Worm (Caenorhabditis elegans) whole organism, L4 larva: Measurements from ENCODE around the gene C06C6.7.

ENCODE experiments used
- F26F4.8 ChIP-seq: fragments of 200-800 bp; sonication (Bioruptor generic); conservative IDR thresholded peaks from 2 replicates; pipeline ENCODE4 v1.3.6; 2022; ENCODE audit warnings: missing genetic modification characterization, missing compliant biosample characterization
- Y105C5A.15 ChIP-seq: fragments of 200-800 bp; sonication (Bioruptor generic); IDR thresholded peaks from 2 replicates; pipeline ENCODE4 v1.3.6; 2022; ENCODE audit warnings: missing genetic modification characterization, missing compliant biosample characterization
- aha-1 ChIP-seq: fragments of 150-350 bp; peaks from one replicate; lab custom pipeline; 2014; ENCODE audit warnings: missing biosample characterization, missing genetic modification characterization
- aly-2 ChIP-seq: sonication (generic microtip); optimal IDR thresholded peaks from 2 replicates; lab custom pipeline; 2018; ENCODE audit warnings: missing biosample characterization, missing genetic modification characterization
- ceh-20 ChIP-seq: fragments of 200-800 bp; sonication (Bioruptor generic); IDR thresholded peaks from 2 replicates; pipeline ENCODE4 v1.3.6; 2022; ENCODE audit warnings: missing genetic modification reagents, missing genetic modification characterization, missing compliant biosample characterization
- ceh-28 ChIP-seq: fragments of 150-350 bp; optimal IDR thresholded peaks from 2 replicates; lab custom pipeline; 2014; ENCODE audit warnings: missing biosample characterization, missing genetic modification reagents, missing genetic modification characterization
- ces-1 ChIP-seq: fragments of 150-350 bp; sonication (generic microtip); optimal IDR thresholded peaks from 4 replicates; lab custom pipeline; 2014; ENCODE audit warnings: missing biosample characterization, missing genetic modification reagents, missing genetic modification characterization
- daf-16 ChIP-seq, 3 experiments: sonication (generic microtip); optimal IDR thresholded peaks; 2 replicates each; lab custom pipeline; 2016 to 2017; ENCODE audit warnings: missing genetic modification characterization in 3 of 3, missing genetic modification reagents in 3 of 3, mild to moderate bottlenecking in 2 of 3, missing compliant biosample characterization in 2 of 3, missing biosample characterization in 1 of 3, moderate library complexity in 1 of 3
- daf-8 ChIP-seq: fragments of 200-800 bp; sonication (Bioruptor generic); IDR thresholded peaks from 2 replicates; pipeline ENCODE4 v1.3.6; 2022; ENCODE audit warnings: missing genetic modification characterization, missing compliant biosample characterization
- dmd-6 ChIP-seq: fragments of 200-800 bp; sonication (Bioruptor generic); IDR thresholded peaks from 2 replicates; pipeline ENCODE4 v1.3.6; 2022; ENCODE audit warnings: missing genetic modification reagents, missing genetic modification characterization, missing compliant biosample characterization
- dmd-8 ChIP-seq: fragments of 200-800 bp; sonication (Bioruptor generic); IDR thresholded peaks from 2 replicates; pipeline ENCODE4 v1.3.6; 2022; ENCODE audit warnings: missing genetic modification characterization, missing compliant biosample characterization
- dmd-9 ChIP-seq: fragments of 200-800 bp; sonication (Bioruptor generic); IDR thresholded peaks from 2 replicates; pipeline ENCODE4 v1.3.6; 2022; ENCODE audit warnings: missing genetic modification reagents, missing genetic modification characterization, missing compliant biosample characterization
- dve-1 ChIP-seq: sonication (generic microtip); optimal IDR thresholded peaks from 2 replicates; lab custom pipeline; 2017; ENCODE audit warnings: antibody characterized with exemption, mild to moderate bottlenecking, missing genetic modification characterization, missing compliant biosample characterization; ENCODE audit not compliant: insufficient read depth
- fkh-10 ChIP-seq: fragments of 150-350 bp; optimal IDR thresholded peaks from 2 replicates; lab custom pipeline; 2014; ENCODE audit warnings: missing biosample characterization, missing genetic modification reagents, missing genetic modification characterization
- hlh-11 ChIP-seq: fragments of 200-800 bp; sonication (Bioruptor generic); optimal IDR thresholded peaks from 2 replicates; lab custom pipeline; 2018; ENCODE audit warnings: mild to moderate bottlenecking, missing genetic modification characterization, missing compliant biosample characterization
- lin-1 ChIP-seq: fragments of 200-800 bp; sonication (Bioruptor generic); IDR thresholded peaks from 2 replicates; pipeline ENCODE4 v1.3.6; 2022; ENCODE audit warnings: missing genetic modification reagents, missing genetic modification characterization, missing compliant biosample characterization
- lin-39 ChIP-seq: fragments of 150-350 bp; optimal IDR thresholded peaks from 2 replicates; lab custom pipeline; 2014; ENCODE audit warnings: missing biosample characterization, missing genetic modification reagents, missing genetic modification characterization
- lir-3 ChIP-seq: sonication (generic microtip); optimal IDR thresholded peaks from 2 replicates; lab custom pipeline; 2016; ENCODE audit warnings: mild to moderate bottlenecking, missing genetic modification characterization, missing compliant biosample characterization
- lsy-2 ChIP-seq, 2 experiments: fragments of 150-350 bp in 1 of 2; sonication (generic microtip) in 1 of 2; optimal IDR thresholded peaks; 2 replicates each; lab custom pipeline; 2014 to 2017; ENCODE audit warnings: missing biosample characterization in 2 of 2, missing genetic modification characterization in 2 of 2
- mxl-2 ChIP-seq: fragments of 200-800 bp; sonication (Bioruptor generic); conservative IDR thresholded peaks from 2 replicates; pipeline ENCODE4 v1.3.6; 2022; ENCODE audit warnings: missing genetic modification reagents, missing genetic modification characterization, missing compliant biosample characterization
- nhr-28 ChIP-seq: fragments of 150-350 bp; optimal IDR thresholded peaks from 2 replicates; lab custom pipeline; 2014; ENCODE audit warnings: missing biosample characterization, missing genetic modification characterization
- nhr-42 ChIP-seq: fragments of 200-800 bp; sonication (Bioruptor generic); IDR thresholded peaks from 2 replicates; pipeline ENCODE4 v1.3.6; 2022; ENCODE audit warnings: missing genetic modification characterization, missing compliant biosample characterization
- nhr-48 ChIP-seq: sonication (generic microtip); optimal IDR thresholded peaks from 2 replicates; lab custom pipeline; 2016; ENCODE audit warnings: mild to moderate bottlenecking, missing genetic modification characterization, missing compliant biosample characterization
- nhr-76 ChIP-seq: fragments of 150-350 bp; optimal IDR thresholded peaks from 2 replicates; lab custom pipeline; 2014; ENCODE audit warnings: missing biosample characterization, missing genetic modification characterization
- php-3 ChIP-seq: fragments of 200-800 bp; sonication (Bioruptor generic); IDR thresholded peaks from 2 replicates; pipeline ENCODE4 v1.3.6; 2022; ENCODE audit warnings: missing genetic modification reagents, missing genetic modification characterization, missing compliant biosample characterization
- pqm-1 ChIP-seq: sonication (generic microtip); optimal IDR thresholded peaks from 2 replicates; lab custom pipeline; 2017; ENCODE audit warnings: missing biosample characterization, missing genetic modification characterization
- saeg-2 ChIP-seq: fragments of 200-800 bp; sonication (Bioruptor generic); IDR thresholded peaks from 2 replicates; pipeline ENCODE4 v1.3.6; 2022; ENCODE audit warnings: missing genetic modification reagents, missing genetic modification characterization, missing compliant biosample characterization
- spr-3 ChIP-seq: fragments of 200-800 bp; sonication (Bioruptor generic); optimal IDR thresholded peaks from 2 replicates; lab custom pipeline; 2018; ENCODE audit warnings: mild to moderate bottlenecking, missing genetic modification characterization, missing compliant biosample characterization
- tag-97 ChIP-seq: fragments of 200-800 bp; sonication (Bioruptor generic); IDR thresholded peaks from 2 replicates; pipeline ENCODE4 v1.3.6; 2022; ENCODE audit warnings: missing genetic modification characterization, missing compliant biosample characterization
- tra-1 ChIP-seq: fragments of 200-800 bp; sonication (Bioruptor generic); IDR thresholded peaks from 2 replicates; pipeline ENCODE4 v1.3.6; 2022; ENCODE audit warnings: missing genetic modification reagents, missing genetic modification characterization, missing compliant biosample characterization
- vab-7 ChIP-seq: fragments of 200-800 bp; sonication (Bioruptor generic); IDR thresholded peaks from 2 replicates; pipeline ENCODE4 v1.3.6; 2022; ENCODE audit warnings: missing genetic modification reagents, missing genetic modification characterization, missing compliant biosample characterization
- zip-11 ChIP-seq: fragments of 200-800 bp; sonication (Bioruptor generic); IDR thresholded peaks from 2 replicates; pipeline ENCODE4 v1.3.6; 2022; ENCODE audit warnings: missing genetic modification characterization, missing compliant biosample characterization

C06C6.7 gene

DNA sequence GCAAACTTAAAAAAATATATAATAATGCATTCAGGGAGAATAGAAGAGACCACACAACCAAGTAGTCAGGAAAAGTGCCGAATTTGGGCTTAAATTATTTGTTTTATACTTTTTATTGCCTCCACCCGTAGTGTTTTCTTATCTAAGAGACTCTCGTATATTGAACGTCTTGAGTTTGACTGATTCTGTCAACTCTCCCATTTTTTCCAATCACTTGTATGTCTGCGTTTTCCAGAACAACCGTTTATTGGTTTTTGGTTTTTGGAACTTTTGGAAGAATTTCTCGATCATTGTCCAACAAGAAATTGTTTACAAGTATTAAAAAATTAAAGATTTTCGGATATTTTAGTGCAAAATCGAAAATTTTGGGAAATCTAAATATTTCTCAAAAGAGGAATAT is 51.7 kb downstream of the C06C6.7 start:
- TF ChIP-seq lin-39 (tag; lab: Kevin White, UChicago) (no peak), php-3 (peak; percentile 68), spr-3 (GFP tag; lab: Kevin White, UChicago) (no peak), nhr-42 (GFP tag; lab: Robert Waterston, UW) (0 out of 2 replicates have a peak, but pooled peaks have one; percentile 5), zip-11 (no peak), lsy-2 (tag; optimal IDR thresholded peaks at IDR 0.05; lab: Kevin White, UChicago) (no peak), vab-7 (no peak), nhr-28 (peak; percentile 42), ces-1 (GFP tag; lab: Kevin White, UChicago) (no peak), dmd-9 (GFP tag; lab: Robert Waterston, UW) (no peak), dve-1 (tag; lab: Kevin White, UChicago) (peak; percentile 74), F26F4.8 (GFP tag; lab: Robert Waterston, UW) (no peak), nhr-48 (tag; lab: Kevin White, UChicago) (no peak), ceh-20 (no peak), daf-16 (GFP tag; optimal IDR thresholded peaks at IDR 0.05; lab: Kevin White, UChicago) (no peak), daf-16 (tag; optimal IDR thresholded peaks at IDR 0.05; lab: Kevin White, UChicago) (peak; percentile 69), fkh-10 (no peak), nhr-76 (no peak), saeg-2 (GFP tag; lab: Robert Waterston, UW) (no peak), daf-8 (no peak), aly-2 (tag; lab: Kevin White, UChicago) (no peak), tag-97 (no peak), lin-1 (GFP tag; lab: Robert Waterston, UW) (0 out of 2 replicates have a peak, but pooled peaks have one; percentile 21), hlh-11 (tag; lab: Kevin White, UChicago) (peak; percentile 51), lir-3 (tag; lab: Kevin White, UChicago) (no peak), dmd-6 (GFP tag; lab: Robert Waterston, UW) (peak; percentile 76), mxl-2 (no peak), dmd-8 (GFP tag; lab: Robert Waterston, UW) (no peak), pqm-1 (peak; percentile 2), aha-1 (tag; lab: Kevin White, UChicago) (peak; percentile 81), tra-1 (GFP tag; lab: Robert Waterston, UW) (no peak), Y105C5A.15 (GFP tag; lab: Robert Waterston, UW) (no peak), ceh-28 (tag; lab: Kevin White, UChicago) (no peak)
